Worm (Caenorhabditis elegans): Measurements from ENCODE around the gene daf-31.

DNA sequence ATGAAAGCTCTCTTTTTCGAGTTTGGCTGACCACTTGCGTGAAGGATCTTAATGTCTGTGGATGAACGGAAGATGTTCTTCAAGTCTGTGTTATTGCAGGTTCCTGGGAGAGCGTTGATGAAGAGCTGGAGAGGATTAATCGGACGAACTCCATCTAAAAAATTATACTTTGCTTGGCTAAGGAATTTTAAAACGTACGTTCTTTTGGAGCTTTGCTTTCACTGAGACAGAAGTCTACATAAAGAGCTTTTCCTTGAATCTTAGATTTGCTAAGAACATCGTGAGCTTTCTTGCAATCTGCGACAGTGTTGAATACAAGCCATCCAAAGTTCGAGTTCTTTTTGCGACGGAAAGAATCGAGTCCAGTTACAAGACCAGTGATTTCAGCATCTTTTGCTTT, 2.8 kb upstream of the daf-31 start:
- TF ChIP-seq elt-2 (tag; optimal IDR thresholded peaks at IDR 0.05) = no peak
- TF ChIP-seq lin-35 (GFP tag; optimal IDR thresholded peaks at IDR 0.05) = no peak
- no peak for TF ChIP-seq nhr-237 (tag; optimal IDR thresholded peaks at IDR 0.05)
- TF ChIP-seq lin-39 (tag; optimal IDR thresholded peaks at IDR 0.05) = no peak
- TF ChIP-seq lin-15B (tag; optimal IDR thresholded peaks at IDR 0.05) = no peak
- TF ChIP-seq nhr-77 (tag; optimal IDR thresholded peaks at IDR 0.05) = no peak

Measured in whole organism, L1 larva.